Worm (Caenorhabditis elegans) whole organism, L4 larva: ENCODE measurements around the gene ZC443.2.

Experiments used
- D1046.2 ChIP-seq: fragments of 200-800 bp; sonication (Bioruptor generic); IDR thresholded peaks from 2 replicates; pipeline ENCODE4 v1.3.6; 2022; ENCODE audit warnings: missing genetic modification characterization, missing compliant biosample characterization
- F10B5.3 ChIP-seq: sonication (generic microtip); optimal IDR thresholded peaks from 2 replicates; lab custom pipeline; 2016; ENCODE audit warnings: mild to moderate bottlenecking, missing genetic modification characterization, missing compliant biosample characterization
- F37D6.2 ChIP-seq: sonication (generic microtip); optimal IDR thresholded peaks from 2 replicates; lab custom pipeline; 2016; ENCODE audit warnings: mild to moderate bottlenecking, missing genetic modification characterization, missing compliant biosample characterization
- F44E2.7 ChIP-seq: fragments of 200-800 bp; sonication (Bioruptor generic); IDR thresholded peaks from 2 replicates; pipeline ENCODE4 v2.1.2; 2022; ENCODE audit warnings: missing genetic modification characterization, missing compliant biosample characterization
- F49E8.2 ChIP-seq: sonication (generic microtip); optimal IDR thresholded peaks from 2 replicates; lab custom pipeline; 2016; ENCODE audit warnings: missing compliant biosample characterization, mild to moderate bottlenecking, missing genetic modification characterization, borderline replicate concordance
- Y5F2A.4 ChIP-seq: fragments of 200-800 bp; sonication (Bioruptor generic); optimal IDR thresholded peaks from 2 replicates; lab custom pipeline; 2018; ENCODE audit warnings: mild to moderate bottlenecking, missing genetic modification characterization, missing compliant biosample characterization
- Y75B8A.6 ChIP-seq: fragments of 200-800 bp; sonication (Bioruptor generic); IDR thresholded peaks from 2 replicates; pipeline ENCODE4 v1.3.6; 2022; ENCODE audit warnings: missing genetic modification reagents, missing genetic modification characterization, missing compliant biosample characterization
- aha-1 ChIP-seq: fragments of 150-350 bp; peaks from one replicate; lab custom pipeline; 2014; ENCODE audit warnings: missing biosample characterization, missing genetic modification characterization
- arid-1 ChIP-seq: fragments of 200-800 bp; sonication (Bioruptor generic); conservative IDR thresholded peaks from 2 replicates; pipeline ENCODE4 v1.3.6; 2022; ENCODE audit warnings: missing genetic modification reagents, missing genetic modification characterization, missing compliant biosample characterization
- attf-4 ChIP-seq: sonication (generic microtip); optimal IDR thresholded peaks from 3 replicates; lab custom pipeline; 2017; ENCODE audit warnings: missing biosample characterization, missing genetic modification characterization
- ceh-44 ChIP-seq: fragments of 200-800 bp; sonication (Bioruptor generic); IDR thresholded peaks from 2 replicates; pipeline ENCODE4 v1.3.6; 2022; ENCODE audit warnings: missing genetic modification reagents, missing genetic modification characterization, missing compliant biosample characterization
- ceh-82 ChIP-seq: sonication (generic microtip); optimal IDR thresholded peaks from 2 replicates; lab custom pipeline; 2017; ENCODE audit warnings: missing biosample characterization, missing genetic modification characterization
- ces-1 ChIP-seq: fragments of 150-350 bp; sonication (generic microtip); optimal IDR thresholded peaks from 4 replicates; lab custom pipeline; 2014; ENCODE audit warnings: missing biosample characterization, missing genetic modification reagents, missing genetic modification characterization
- cey-2 ChIP-seq: sonication (generic microtip); optimal IDR thresholded peaks from 3 replicates; lab custom pipeline; 2017; ENCODE audit warnings: missing genetic modification characterization, mild to moderate bottlenecking, missing compliant biosample characterization, antibody characterized with exemption, borderline replicate concordance; ENCODE audit not compliant: insufficient read depth
- daf-12 ChIP-seq: fragments of 150-350 bp; optimal IDR thresholded peaks from 2 replicates; lab custom pipeline; 2014; ENCODE audit warnings: missing biosample characterization, missing genetic modification reagents, missing genetic modification characterization
- daf-16 ChIP-seq, 3 experiments: sonication (generic microtip); optimal IDR thresholded peaks; 2 replicates each; lab custom pipeline; 2016 to 2017; ENCODE audit warnings: missing genetic modification characterization in 3 of 3, missing genetic modification reagents in 3 of 3, mild to moderate bottlenecking in 2 of 3, missing compliant biosample characterization in 2 of 3, missing biosample characterization in 1 of 3, moderate library complexity in 1 of 3
- daf-19 ChIP-seq: fragments of 200-800 bp; sonication (Bioruptor generic); conservative IDR thresholded peaks from 2 replicates; pipeline ENCODE4 v1.3.6; 2022; ENCODE audit warnings: missing genetic modification characterization, missing compliant biosample characterization
- dmd-9 ChIP-seq: fragments of 200-800 bp; sonication (Bioruptor generic); IDR thresholded peaks from 2 replicates; pipeline ENCODE4 v1.3.6; 2022; ENCODE audit warnings: missing genetic modification reagents, missing genetic modification characterization, missing compliant biosample characterization
- egl-27 ChIP-seq: sonication (generic microtip); optimal IDR thresholded peaks from 3 replicates; lab custom pipeline; 2017; ENCODE audit warnings: missing biosample characterization, missing genetic modification reagents, missing genetic modification characterization
- hif-1 ChIP-seq, 2 experiments: sonication (generic microtip); optimal IDR thresholded peaks; 2 replicates each; lab custom pipeline; 2016 to 2017; ENCODE audit warnings: missing compliant biosample characterization in 2 of 2, missing genetic modification characterization in 2 of 2, missing genetic modification reagents in 2 of 2, missing genotype in 2 of 2, mild to moderate bottlenecking in 1 of 2
- hlh-11 ChIP-seq: fragments of 200-800 bp; sonication (Bioruptor generic); optimal IDR thresholded peaks from 2 replicates; lab custom pipeline; 2018; ENCODE audit warnings: mild to moderate bottlenecking, missing genetic modification characterization, missing compliant biosample characterization
- hlh-30 ChIP-seq: sonication (generic microtip); optimal IDR thresholded peaks from 2 replicates; lab custom pipeline; 2017; ENCODE audit warnings: antibody characterized with exemption, mild to moderate bottlenecking, missing genetic modification characterization, missing compliant biosample characterization; ENCODE audit not compliant: insufficient read depth
- lim-7 ChIP-seq: fragments of 200-800 bp; sonication (Bioruptor generic); IDR thresholded peaks from 2 replicates; pipeline ENCODE4 v1.3.6; 2022; ENCODE audit warnings: missing genetic modification characterization, missing compliant biosample characterization
- lin-1 ChIP-seq: fragments of 200-800 bp; sonication (Bioruptor generic); IDR thresholded peaks from 2 replicates; pipeline ENCODE4 v1.3.6; 2022; ENCODE audit warnings: missing genetic modification reagents, missing genetic modification characterization, missing compliant biosample characterization
- lin-29 ChIP-seq: fragments of 200-800 bp; sonication (Bioruptor generic); IDR thresholded peaks from 2 replicates; pipeline ENCODE4 v1.3.6; 2022; ENCODE audit warnings: missing genetic modification reagents, missing genetic modification characterization, missing compliant biosample characterization
- madf-9 ChIP-seq: fragments of 200-800 bp; sonication (Bioruptor generic); conservative IDR thresholded peaks from 2 replicates; pipeline ENCODE4 v1.3.6; 2022; ENCODE audit warnings: missing genetic modification reagents, missing genetic modification characterization, missing compliant biosample characterization
- mep-1 ChIP-seq: fragments of 150-350 bp; sonication (generic microtip); optimal IDR thresholded peaks from 3 replicates; lab custom pipeline; 2014; ENCODE audit warnings: missing biosample characterization, missing genetic modification characterization
- mes-2 ChIP-seq: sonication (generic microtip); optimal IDR thresholded peaks from 2 replicates; lab custom pipeline; 2016; ENCODE audit warnings: missing genotype, mild to moderate bottlenecking, missing genetic modification characterization, missing compliant biosample characterization; ENCODE audit not compliant: poor library complexity, severe bottlenecking
- mxl-3 ChIP-seq: fragments of 200-800 bp; sonication (Bioruptor generic); optimal IDR thresholded peaks from 2 replicates; lab custom pipeline; 2018; ENCODE audit warnings: mild to moderate bottlenecking, missing genetic modification characterization, missing compliant biosample characterization
- nhr-102 ChIP-seq: sonication (generic microtip); optimal IDR thresholded peaks from 2 replicates; lab custom pipeline; 2016; ENCODE audit warnings: mild to moderate bottlenecking, missing genetic modification characterization, moderate library complexity, missing compliant biosample characterization
- nhr-237 ChIP-seq: sonication (generic microtip); optimal IDR thresholded peaks from 2 replicates; lab custom pipeline; 2017; ENCODE audit warnings: missing biosample characterization, missing genetic modification characterization
- nhr-25 ChIP-seq: sonication (generic microtip); optimal IDR thresholded peaks from 2 replicates; lab custom pipeline; 2017; ENCODE audit warnings: missing genetic modification characterization, mild to moderate bottlenecking, missing compliant biosample characterization, antibody characterized with exemption, moderate library complexity, borderline replicate concordance; ENCODE audit not compliant: insufficient read depth
- nhr-28 ChIP-seq: fragments of 150-350 bp; optimal IDR thresholded peaks from 2 replicates; lab custom pipeline; 2014; ENCODE audit warnings: missing biosample characterization, missing genetic modification characterization
- nhr-41 ChIP-seq: fragments of 200-800 bp; sonication (Bioruptor generic); IDR thresholded peaks from 2 replicates; pipeline ENCODE4 v1.3.6; 2022; ENCODE audit warnings: missing genetic modification reagents, missing genetic modification characterization, missing compliant biosample characterization
- nhr-48 ChIP-seq: sonication (generic microtip); optimal IDR thresholded peaks from 2 replicates; lab custom pipeline; 2016; ENCODE audit warnings: mild to moderate bottlenecking, missing genetic modification characterization, missing compliant biosample characterization
- nhr-77 ChIP-seq: fragments of 150-350 bp; optimal IDR thresholded peaks from 2 replicates; lab custom pipeline; 2014; ENCODE audit warnings: missing biosample characterization, missing genetic modification characterization
- pha-4 ChIP-seq, 2 experiments: fragments of 150-350 bp in 1 of 2; fragments of 200-800 bp in 1 of 2; sonication (Bioruptor generic) in 1 of 2; IDR thresholded peaks in 1 of 2; optimal IDR thresholded peaks in 1 of 2; 2 replicates each; pipeline versions ENCODE4 v1.3.6 to Lab custom; 2014 to 2022; ENCODE audit warnings: missing genetic modification characterization in 2 of 2, missing genetic modification reagents in 2 of 2, missing biosample characterization in 1 of 2, missing compliant biosample characterization in 1 of 2
- php-3 ChIP-seq: fragments of 200-800 bp; sonication (Bioruptor generic); IDR thresholded peaks from 2 replicates; pipeline ENCODE4 v1.3.6; 2022; ENCODE audit warnings: missing genetic modification reagents, missing genetic modification characterization, missing compliant biosample characterization
- saeg-2 ChIP-seq: fragments of 200-800 bp; sonication (Bioruptor generic); IDR thresholded peaks from 2 replicates; pipeline ENCODE4 v1.3.6; 2022; ENCODE audit warnings: missing genetic modification reagents, missing genetic modification characterization, missing compliant biosample characterization
- sdz-12 ChIP-seq: fragments of 200-800 bp; sonication (Bioruptor generic); optimal IDR thresholded peaks from 2 replicates; lab custom pipeline; 2018; ENCODE audit warnings: mild to moderate bottlenecking, missing genetic modification characterization, missing compliant biosample characterization
- skn-1 ChIP-seq: fragments of 150-350 bp; optimal IDR thresholded peaks from 2 replicates; lab custom pipeline; 2014; ENCODE audit warnings: missing biosample characterization, missing genetic modification characterization
- spr-1 ChIP-seq: sonication (generic microtip); optimal IDR thresholded peaks from 2 replicates; lab custom pipeline; 2016; ENCODE audit warnings: mild to moderate bottlenecking, missing genetic modification characterization, missing compliant biosample characterization
- spr-3 ChIP-seq: fragments of 200-800 bp; sonication (Bioruptor generic); optimal IDR thresholded peaks from 2 replicates; lab custom pipeline; 2018; ENCODE audit warnings: mild to moderate bottlenecking, missing genetic modification characterization, missing compliant biosample characterization
- tag-97 ChIP-seq: fragments of 200-800 bp; sonication (Bioruptor generic); IDR thresholded peaks from 2 replicates; pipeline ENCODE4 v1.3.6; 2022; ENCODE audit warnings: missing genetic modification characterization, missing compliant biosample characterization
- unc-39 ChIP-seq: sonication (generic microtip); optimal IDR thresholded peaks from 2 replicates; lab custom pipeline; 2017; ENCODE audit warnings: missing biosample characterization, missing genetic modification characterization
- zag-1 ChIP-seq: fragments of 150-350 bp; optimal IDR thresholded peaks from 2 replicates; lab custom pipeline; 2014; ENCODE audit warnings: missing biosample characterization, missing genetic modification characterization
- zfp-2 ChIP-seq: sonication (generic microtip); optimal IDR thresholded peaks from 2 replicates; lab custom pipeline; 2016; ENCODE audit warnings: mild to moderate bottlenecking, missing genetic modification characterization, missing compliant biosample characterization
- zip-11 ChIP-seq: fragments of 200-800 bp; sonication (Bioruptor generic); IDR thresholded peaks from 2 replicates; pipeline ENCODE4 v1.3.6; 2022; ENCODE audit warnings: missing genetic modification characterization, missing compliant biosample characterization
- zip-2 ChIP-seq: fragments of 150-350 bp; optimal IDR thresholded peaks from 2 replicates; lab custom pipeline; 2014; ENCODE audit warnings: missing biosample characterization, missing genetic modification characterization

ZC443.2 gene

DNA sequence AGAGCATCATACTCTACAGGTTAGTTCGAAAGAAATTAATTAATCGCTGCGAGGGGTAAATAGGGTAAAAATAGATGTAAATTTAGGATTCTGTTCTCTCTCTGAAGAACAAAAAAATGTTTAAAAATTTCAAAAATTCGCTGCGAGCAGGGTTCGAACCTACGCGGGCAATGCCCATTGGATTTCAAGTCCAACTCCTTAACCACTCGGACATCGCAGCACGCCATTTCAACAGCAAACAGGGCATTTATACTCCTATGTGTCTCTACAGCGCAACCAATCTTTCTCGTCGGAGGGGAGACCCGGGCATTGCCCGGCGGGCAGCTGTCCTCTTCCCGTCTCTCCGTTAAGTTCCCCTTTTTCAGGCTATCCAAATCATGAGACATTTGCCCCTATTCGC, 30.7 kb downstream of the ZC443.2 start (continued):
- peak; percentile 31 for TF ChIP-seq spr-1 (tag; lab: Kevin White, UChicago)
- TF ChIP-seq F49E8.2 = no peak
- TF ChIP-seq dmd-9 (GFP tag; lab: Robert Waterston, UW) = peak; percentile 78
- peak; percentile 6 for TF ChIP-seq F37D6.2 (tag; lab: Kevin White, UChicago)
- TF ChIP-seq F44E2.7 (GFP tag; lab: Robert Waterston, UW) = peak; percentile 90; the same call in 1 of the 2 replicates
- TF ChIP-seq nhr-48 = peak; percentile 0
- TF ChIP-seq lin-29 = peak; percentile 67
- TF ChIP-seq daf-19 (GFP tag; lab: Robert Waterston, UW) = peak; percentile 77
- no peak for TF ChIP-seq mep-1
- no peak for TF ChIP-seq tag-97 (GFP tag; lab: Robert Waterston, UW)
- TF ChIP-seq hif-1 (tag; optimal IDR thresholded peaks at IDR 0.05; lab: Kevin White, UChicago) = peak in 1 of 2 experiments; percentile 43
- peak; percentile 15 for TF ChIP-seq Y5F2A.4 (GFP tag; lab: Kevin White, UChicago)
- TF ChIP-seq nhr-237 (tag; lab: Kevin White, UChicago) = no peak
- TF ChIP-seq D1046.2 (GFP tag; lab: Robert Waterston, UW) = peak; percentile 87
- TF ChIP-seq pha-4 (GFP tag; IDR thresholded peaks at IDR 0.05; lab: Robert Waterston, UW) = peak; percentile 86
- TF ChIP-seq pha-4 (tag; optimal IDR thresholded peaks at IDR 0.05; lab: Kevin White, UChicago) = no peak
- TF ChIP-seq F10B5.3 (tag; lab: Kevin White, UChicago) = peak; percentile 45
- no peak for TF ChIP-seq mes-2
- TF ChIP-seq attf-4 (tag; lab: Kevin White, UChicago) = no peak
- TF ChIP-seq madf-9 = peak; percentile 88
- peak; percentile 70 for TF ChIP-seq mxl-3 (GFP tag; lab: Kevin White, UChicago)
- TF ChIP-seq lin-1 (GFP tag; lab: Robert Waterston, UW) = peak; percentile 86
- TF ChIP-seq daf-12 (tag; lab: Kevin White, UChicago) = no peak
- no peak for TF ChIP-seq skn-1 (tag; lab: Kevin White, UChicago)
- TF ChIP-seq daf-16 (GFP tag; optimal IDR thresholded peaks at IDR 0.05; lab: Kevin White, UChicago) = peak; percentile 22 to 62
- TF ChIP-seq daf-16 (tag; optimal IDR thresholded peaks at IDR 0.05; lab: Kevin White, UChicago) = no peak
- peak; percentile 91 for TF ChIP-seq sdz-12 (GFP tag; lab: Kevin White, UChicago)
- TF ChIP-seq hlh-30 = no peak
- TF ChIP-seq zip-11 (GFP tag; lab: Robert Waterston, UW) = peak; percentile 75
- no peak for TF ChIP-seq nhr-102 (tag; lab: Kevin White, UChicago)
- TF ChIP-seq spr-3 (GFP tag; lab: Kevin White, UChicago) = peak; percentile 72
- no peak for TF ChIP-seq zag-1 (tag; lab: Kevin White, UChicago)
- 0 out of 2 replicates have a peak, but pooled peaks have one; percentile 21 for TF ChIP-seq saeg-2
- TF ChIP-seq cey-2 = no peak
- TF ChIP-seq zfp-2 = peak; percentile 28
- TF ChIP-seq ces-1 (GFP tag; lab: Kevin White, UChicago) = no peak
- no peak for TF ChIP-seq ceh-82 (tag; lab: Kevin White, UChicago)
- no peak for TF ChIP-seq nhr-25 (tag; lab: Kevin White, UChicago)
- TF ChIP-seq arid-1 (GFP tag; lab: Robert Waterston, UW) = peak; percentile 91
- TF ChIP-seq nhr-28 (tag; lab: Kevin White, UChicago) = peak; percentile 21
- no peak for TF ChIP-seq zip-2 (tag; lab: Kevin White, UChicago)
- no peak; the same call in 1 of the 2 replicates for TF ChIP-seq nhr-41 (GFP tag; lab: Robert Waterston, UW)
- peak; percentile 55; the same call in 1 of the 2 replicates for TF ChIP-seq Y75B8A.6
- peak; percentile 56 for TF ChIP-seq hlh-11
- peak; percentile 82 for TF ChIP-seq aha-1 (tag; lab: Kevin White, UChicago)
- no peak for TF ChIP-seq egl-27 (tag; lab: Kevin White, UChicago)
- TF ChIP-seq ceh-44 (GFP tag; lab: Robert Waterston, UW) = peak; percentile 65; the same call in 1 of the 2 replicates
- no peak for TF ChIP-seq unc-39
- TF ChIP-seq lim-7 (GFP tag; lab: Robert Waterston, UW) = peak; percentile 97
- TF ChIP-seq php-3 = peak; percentile 55; the same call in 1 of the 2 replicates
- no peak for TF ChIP-seq nhr-77 (tag; lab: Kevin White, UChicago)
